Fruit fly (Drosophila melanogaster) whole organism, pupa: ENCODE measurements around the gene EAChm.

ENCODE experiments used
- CG17806 ChIP-seq: fragments of 200-800 bp; sonication (Bioruptor generic); optimal IDR thresholded peaks from 2 replicates; lab custom pipeline; 2018; ENCODE audit warnings: missing biosample characterization, mild to moderate bottlenecking, missing genetic modification characterization, moderate library complexity
- CG4496 ChIP-seq: fragments of 200-800 bp; sonication (Bioruptor generic); IDR thresholded peaks from 3 replicates; pipeline ENCODE4 v1.3.6; 2022; ENCODE audit warnings: missing biosample characterization, missing genetic modification characterization
- CG8159 ChIP-seq: fragments of 200-800 bp; sonication (Bioruptor generic); optimal IDR thresholded peaks from 3 replicates; lab custom pipeline; 2018; ENCODE audit warnings: missing biosample characterization, mild to moderate bottlenecking, missing genetic modification characterization, moderate library complexity
- D1 ChIP-seq: fragments of 200-800 bp; sonication (Bioruptor generic); optimal IDR thresholded peaks from 2 replicates; lab custom pipeline; 2018; ENCODE audit warnings: missing biosample characterization, mild to moderate bottlenecking, missing genetic modification characterization, moderate library complexity
- EcR ChIP-seq: fragments of 200-800 bp; sonication (Bioruptor generic); optimal IDR thresholded peaks from 3 replicates; lab custom pipeline; 2019; ENCODE audit warnings: missing biosample characterization, missing genetic modification characterization, mild to moderate bottlenecking, moderate library complexity, missing genetic modification reagents
- gl ChIP-seq: fragments of 200-800 bp; sonication (Bioruptor generic); optimal IDR thresholded peaks from 2 replicates; lab custom pipeline; 2018; ENCODE audit warnings: missing biosample characterization, mild to moderate bottlenecking, missing genetic modification characterization
- rn ChIP-seq: fragments of 200-800 bp; sonication (Bioruptor generic); IDR thresholded peaks from 2 replicates; pipeline ENCODE4 v1.3.6; 2022; ENCODE audit warnings: missing biosample characterization, missing genetic modification characterization

DNA sequence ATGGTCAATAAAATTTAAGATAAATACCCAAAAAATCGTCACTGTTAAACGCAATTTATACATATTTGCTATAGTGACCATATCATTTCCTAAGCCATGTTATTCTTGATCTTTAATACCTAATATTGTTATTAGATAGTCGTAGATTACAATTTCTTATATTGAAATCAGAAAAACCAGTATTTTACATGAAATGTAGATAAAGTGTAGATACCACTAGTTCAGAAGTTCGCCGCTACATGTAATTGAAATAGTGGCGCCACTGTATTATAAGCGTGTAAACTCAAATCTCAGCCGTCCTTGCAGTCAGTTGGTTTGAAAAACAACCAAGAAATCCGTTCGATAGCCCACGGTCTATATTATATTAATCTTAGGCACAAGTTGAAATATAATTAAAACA, 6.5 kb upstream of the EAChm start:
- no peak for TF ChIP-seq CG17806 (tag; lab: Kevin White, UChicago)
- TF ChIP-seq D1: no peak
- no peak for TF ChIP-seq EcR
- no peak for TF ChIP-seq CG4496 (GFP tag; lab: Robert Waterston, UW)
- TF ChIP-seq gl: no peak
- TF ChIP-seq CG8159 (tag; lab: Kevin White, UChicago): no peak
- no peak for TF ChIP-seq rn (GFP tag; lab: Robert Waterston, UW)
